Fruit fly (Drosophila melanogaster) whole organism, embryonic: Measurements from ENCODE around the gene eIF2Balpha.

ENCODE experiments used
- CG16863 ChIP-seq: fragments of 200-800 bp; sonication (Bioruptor generic); optimal IDR thresholded peaks from 3 replicates; lab custom pipeline; 2016; ENCODE audit warnings: missing biosample characterization, missing genetic modification characterization
- CG31365 ChIP-seq: fragments of 200-800 bp; sonication (Bioruptor generic); optimal IDR thresholded peaks from 2 replicates; lab custom pipeline; 2018; ENCODE audit warnings: missing biosample characterization, mild to moderate bottlenecking, missing genetic modification characterization
- Dfd ChIP-seq, 2 experiments: fragments of >200 bp; optimal IDR thresholded peaks; 2 replicates each; lab custom pipeline; 2017; ENCODE audit warnings: missing biosample characterization in 2 of 2, missing genetic modification characterization in 2 of 2
- Doc3 ChIP-seq: fragments of 200-800 bp; sonication (Bioruptor generic); IDR thresholded peaks from 3 replicates; pipeline ENCODE4 v1.3.6; 2022; ENCODE audit warnings: missing biosample characterization, missing genetic modification characterization; ENCODE audit not compliant: partially characterized antibody
- GATAe ChIP-seq: fragments of 200-800 bp; sonication (Bioruptor generic); conservative IDR thresholded peaks from 2 replicates; pipeline ENCODE4 v1.3.6; 2022; ENCODE audit warnings: missing biosample characterization, missing genetic modification characterization
- HLH4C ChIP-seq: fragments of 200-800 bp; sonication (Bioruptor generic); IDR thresholded peaks from 3 replicates; pipeline ENCODE4 v1.3.6; 2022; ENCODE audit warnings: missing biosample characterization, missing genetic modification characterization; ENCODE audit not compliant: partially characterized antibody
- Lim3 ChIP-seq: fragments of 200-800 bp; sonication (Bioruptor generic); IDR thresholded peaks from 2 replicates; pipeline ENCODE4 v1.3.6; 2022; ENCODE audit warnings: missing biosample characterization, missing genetic modification characterization
- Trl ChIP-seq, 3 experiments: fragments of >200 bp in 2 of 3; fragments of 200-800 bp in 1 of 3; sonication (Bioruptor generic) in 1 of 3; optimal IDR thresholded peaks; 2 replicates in 1 of 3; 3 replicates in 2 of 3; lab custom pipeline; 2016 to 2017; ENCODE audit warnings: missing biosample characterization in 1 of 3, missing genetic modification characterization in 1 of 3
- br ChIP-seq: fragments of >200 bp; optimal IDR thresholded peaks from 2 replicates; lab custom pipeline; 2017
- lov ChIP-seq, 2 experiments: fragments of 200-800 bp in 1 of 2; fragments of >200 bp in 1 of 2; sonication (Bioruptor generic) in 1 of 2; IDR thresholded peaks in 1 of 2; optimal IDR thresholded peaks in 1 of 2; 2 replicates in 1 of 2; 3 replicates in 1 of 2; pipeline versions ENCODE4 v1.3.6 to Lab custom; 2017 to 2022; ENCODE audit warnings: missing biosample characterization in 1 of 2, missing genetic modification characterization in 1 of 2
- seq ChIP-seq: fragments of 200-800 bp; sonication (Bioruptor generic); IDR thresholded peaks from 2 replicates; pipeline ENCODE4 v1.3.6; 2022; ENCODE audit warnings: missing biosample characterization, missing genetic modification characterization
- slbo ChIP-seq: fragments of 200-800 bp; sonication (Bioruptor generic); IDR thresholded peaks from 2 replicates; pipeline ENCODE4 v1.3.6; 2022; ENCODE audit warnings: missing biosample characterization, missing genetic modification characterization
- tap ChIP-seq: fragments of 200-800 bp; optimal IDR thresholded peaks from 3 replicates; lab custom pipeline; 2019; ENCODE audit warnings: missing biosample characterization, mild to moderate bottlenecking, missing genetic modification characterization, moderate library complexity

DNA sequence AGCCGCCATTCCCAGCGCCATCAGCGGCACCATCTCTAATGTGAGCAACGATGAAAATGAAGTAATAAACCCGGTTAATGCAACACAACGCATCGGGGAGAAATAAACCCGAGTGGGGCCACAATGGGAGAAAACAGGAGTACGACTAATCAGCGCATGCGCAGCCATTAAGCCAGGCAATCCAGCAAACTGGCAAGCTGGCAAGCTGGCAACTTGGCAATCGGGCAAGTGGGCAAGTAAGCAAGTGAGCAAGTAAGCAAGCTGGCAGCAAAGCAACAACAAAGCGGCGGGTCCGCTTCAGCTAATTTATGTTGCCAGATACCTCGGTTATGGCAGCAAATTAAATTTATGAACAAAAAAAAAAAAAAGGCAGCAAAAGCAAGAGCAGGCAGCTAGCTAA lies 36.1 kb downstream of the eIF2Balpha start:
- no peak for TF ChIP-seq Dfd (GFP tag; optimal IDR thresholded peaks at IDR 0.05; lab: Kevin White, UChicago)
- TF ChIP-seq lov (optimal IDR thresholded peaks at IDR 0.05; lab: Kevin White, UChicago) = no peak
- TF ChIP-seq lov (GFP tag; IDR thresholded peaks at IDR 0.05; lab: Robert Waterston, UW) = no peak
- no peak for TF ChIP-seq slbo (GFP tag; lab: Robert Waterston, UW)
- no peak for TF ChIP-seq Trl (optimal IDR thresholded peaks at IDR 0.05; lab: Kevin White, UChicago)
- no peak for TF ChIP-seq Trl (GFP tag; optimal IDR thresholded peaks at IDR 0.05; lab: Kevin White, UChicago)
- TF ChIP-seq br (lab: Kevin White, UChicago) = no peak
- no peak for TF ChIP-seq tap
- no peak for TF ChIP-seq HLH4C
- TF ChIP-seq GATAe (GFP tag; lab: Robert Waterston, UW) = no peak
- no peak for TF ChIP-seq Lim3
- no peak for TF ChIP-seq seq (GFP tag; lab: Robert Waterston, UW)
- no peak for TF ChIP-seq CG31365 (tag; lab: Kevin White, UChicago)
- no peak for TF ChIP-seq Doc3
- no peak for TF ChIP-seq CG16863 (GFP tag; lab: Kevin White, UChicago)
